Worm (Caenorhabditis elegans) whole organism, mixed stage, embryonic: ENCODE results near the gene C33G3.4.

Experiments
- M03D4.4 ChIP-seq: sonication (generic microtip); optimal IDR thresholded peaks from 2 replicates; lab custom pipeline; 2017; ENCODE audit warnings: mild to moderate bottlenecking, missing genetic modification characterization, missing compliant biosample characterization
- bed-3 ChIP-seq: fragments of 200-800 bp; sonication (Bioruptor generic); optimal IDR thresholded peaks from 3 replicates; lab custom pipeline; 2018; ENCODE audit warnings: mild to moderate bottlenecking, missing genetic modification characterization, moderate library complexity, missing compliant biosample characterization
- blmp-1 ChIP-seq: fragments of 150-350 bp; optimal IDR thresholded peaks from 2 replicates; lab custom pipeline; 2014; ENCODE audit warnings: missing biosample characterization, missing genetic modification characterization
- ceh-39 ChIP-seq: fragments of 150-350 bp; optimal IDR thresholded peaks from 2 replicates; lab custom pipeline; 2014; ENCODE audit warnings: missing biosample characterization, missing genetic modification characterization
- ceh-43 ChIP-seq: fragments of 200-800 bp; sonication (Bioruptor generic); optimal IDR thresholded peaks from 2 replicates; lab custom pipeline; 2018; ENCODE audit warnings: mild to moderate bottlenecking, missing genetic modification characterization, moderate library complexity, missing compliant biosample characterization
- ces-1 ChIP-seq: fragments of 150-350 bp; optimal IDR thresholded peaks from 2 replicates; lab custom pipeline; 2014; ENCODE audit warnings: missing biosample characterization, missing genetic modification reagents, missing genetic modification characterization
- cnd-1 ChIP-seq: fragments of 200-800 bp; sonication (Bioruptor generic); optimal IDR thresholded peaks from 2 replicates; lab custom pipeline; 2018; ENCODE audit warnings: mild to moderate bottlenecking, missing genetic modification characterization, missing compliant biosample characterization
- drap-1 ChIP-seq: fragments of 200-800 bp; sonication (Bioruptor generic); optimal IDR thresholded peaks from 3 replicates; lab custom pipeline; 2018; ENCODE audit warnings: mild to moderate bottlenecking, missing genetic modification characterization, missing compliant biosample characterization
- elt-3 ChIP-seq: fragments of 150-350 bp; optimal IDR thresholded peaks from 2 replicates; lab custom pipeline; 2014; ENCODE audit warnings: missing biosample characterization, missing genetic modification characterization
- flh-1 ChIP-seq: fragments of 200-800 bp; sonication (Bioruptor generic); optimal IDR thresholded peaks from 2 replicates; lab custom pipeline; 2018; ENCODE audit warnings: mild to moderate bottlenecking, missing genetic modification characterization, moderate library complexity, missing compliant biosample characterization
- ham-2 ChIP-seq: fragments of 200-800 bp; sonication (Bioruptor generic); optimal IDR thresholded peaks from 2 replicates; lab custom pipeline; 2018; ENCODE audit warnings: mild to moderate bottlenecking, missing genetic modification characterization, missing compliant biosample characterization
- hlh-1 ChIP-seq: fragments of 150-350 bp; optimal IDR thresholded peaks from 2 replicates; lab custom pipeline; 2014; ENCODE audit warnings: missing biosample characterization, missing genetic modification reagents, missing genetic modification characterization
- lin-32 ChIP-seq: fragments of 200-800 bp; sonication (Bioruptor generic); optimal IDR thresholded peaks from 2 replicates; lab custom pipeline; 2018; ENCODE audit warnings: mild to moderate bottlenecking, missing genetic modification characterization, missing compliant biosample characterization
- lsy-2 ChIP-seq: fragments of 150-350 bp; optimal IDR thresholded peaks from 2 replicates; lab custom pipeline; 2014; ENCODE audit warnings: missing biosample characterization, missing genetic modification characterization
- mab-5 ChIP-seq: fragments of 150-350 bp; optimal IDR thresholded peaks from 2 replicates; lab custom pipeline; 2014; ENCODE audit warnings: missing biosample characterization, missing genetic modification characterization
- mls-2 ChIP-seq: sonication (generic microtip); optimal IDR thresholded peaks from 2 replicates; lab custom pipeline; 2016; ENCODE audit warnings: mild to moderate bottlenecking, missing genetic modification characterization, moderate library complexity, missing compliant biosample characterization
- nhr-12 ChIP-seq: fragments of 150-350 bp; optimal IDR thresholded peaks from 2 replicates; lab custom pipeline; 2014; ENCODE audit warnings: missing biosample characterization, missing genetic modification characterization
- nhr-2 ChIP-seq: fragments of 150-350 bp; optimal IDR thresholded peaks from 2 replicates; lab custom pipeline; 2014; ENCODE audit warnings: missing biosample characterization, missing genetic modification characterization
- nhr-237 ChIP-seq: fragments of 150-350 bp; optimal IDR thresholded peaks from 2 replicates; lab custom pipeline; 2014; ENCODE audit warnings: missing biosample characterization, missing genetic modification characterization
- sem-2 ChIP-seq: fragments of 200-800 bp; sonication (Bioruptor generic); optimal IDR thresholded peaks from 2 replicates; lab custom pipeline; 2018; ENCODE audit warnings: mild to moderate bottlenecking, missing genetic modification characterization, missing compliant biosample characterization
- sptf-1 ChIP-seq: sonication (generic microtip); optimal IDR thresholded peaks from 2 replicates; lab custom pipeline; 2017; ENCODE audit warnings: mild to moderate bottlenecking, missing genetic modification characterization, moderate library complexity, missing compliant biosample characterization
- unc-120 ChIP-seq: sonication (generic microtip); optimal IDR thresholded peaks from 2 replicates; lab custom pipeline; 2017; ENCODE audit warnings: missing genetic modification characterization, missing compliant biosample characterization; ENCODE audit not compliant: poor library complexity, severe bottlenecking
- unc-39 ChIP-seq: fragments of 150-350 bp; optimal IDR thresholded peaks from 2 replicates; lab custom pipeline; 2014; ENCODE audit warnings: missing biosample characterization, missing genetic modification characterization
- unc-62 ChIP-seq: fragments of 150-350 bp; optimal IDR thresholded peaks from 2 replicates; lab custom pipeline; 2014; ENCODE audit warnings: missing biosample characterization, missing genetic modification reagents, missing genetic modification characterization
- zip-8 ChIP-seq: fragments of 150-350 bp; optimal IDR thresholded peaks from 2 replicates; lab custom pipeline; 2014; ENCODE audit warnings: missing biosample characterization, missing genetic modification characterization
- ztf-11 ChIP-seq: fragments of 150-350 bp; optimal IDR thresholded peaks from 2 replicates; lab custom pipeline; 2014; ENCODE audit warnings: missing biosample characterization, missing genetic modification characterization

The C33G3.4 gene

DNA sequence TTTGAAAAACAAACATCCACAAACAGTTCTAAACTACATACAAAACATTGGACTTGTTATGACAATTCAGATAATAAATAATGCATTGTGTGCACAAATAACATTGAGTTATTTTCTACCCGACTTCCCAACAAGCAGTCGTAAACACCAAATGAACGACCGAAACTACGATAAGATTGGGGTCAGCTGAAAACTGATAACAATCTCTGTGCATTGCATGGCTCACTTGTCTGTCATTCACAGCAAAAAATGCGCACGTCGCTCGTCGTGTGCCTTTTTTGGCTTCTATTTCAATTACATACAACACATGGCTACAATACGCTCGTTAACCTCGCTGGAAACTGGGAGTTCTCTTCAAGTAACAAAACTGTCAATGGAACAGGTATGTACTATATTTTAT is at the start of gene C33G3.4:
Gene C33G3.4 (plus strand): TSS at position 213 of the 400 bp plus-strand sequence.
- TF ChIP-seq ham-2: no peak
- TF ChIP-seq mab-5 (tag; lab: Kevin White, UChicago): no peak
- no peak for TF ChIP-seq ceh-43 (GFP tag; lab: Kevin White, UChicago)
- TF ChIP-seq flh-1 (GFP tag; lab: Kevin White, UChicago): no peak
- TF ChIP-seq mls-2 (tag; lab: Kevin White, UChicago): no peak
- no peak for TF ChIP-seq lsy-2
- TF ChIP-seq nhr-2 (tag; lab: Kevin White, UChicago): no peak
- no peak for TF ChIP-seq ztf-11 (tag; lab: Kevin White, UChicago)
- TF ChIP-seq hlh-1: no peak
- no peak for TF ChIP-seq sptf-1

DNA sequence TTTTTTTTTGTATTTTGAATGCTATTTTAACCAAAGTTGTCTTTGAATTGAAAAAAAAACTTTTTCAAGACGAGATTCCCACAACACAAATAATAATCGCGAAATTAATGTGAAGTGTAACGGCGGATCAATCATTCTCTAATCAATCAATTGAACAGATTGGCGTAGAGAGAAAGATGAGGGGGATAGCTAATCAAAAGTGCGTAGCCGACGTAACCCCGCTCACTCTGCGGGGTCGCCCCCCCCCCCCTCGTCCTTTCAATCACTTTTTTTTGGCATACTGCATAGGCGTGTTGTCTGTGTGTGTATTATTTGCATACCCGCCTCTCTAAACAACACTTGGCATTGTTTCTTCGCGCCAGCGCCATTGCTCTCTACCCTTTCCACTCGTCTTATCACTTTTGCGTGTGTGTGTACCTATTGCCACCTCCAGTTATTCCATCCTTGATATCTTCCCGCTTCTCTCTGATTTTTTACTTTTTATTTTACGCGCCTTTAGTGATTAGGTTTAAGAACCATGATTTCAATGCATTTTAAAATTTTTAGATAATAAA is 46.5 kb upstream of the C33G3.4 start:
- TF ChIP-seq bed-3 (GFP tag; lab: Kevin White, UChicago): no peak
- peak; percentile 35 for TF ChIP-seq unc-62
- TF ChIP-seq lin-32: no peak
- peak; percentile 16 for TF ChIP-seq unc-120 (tag; lab: Kevin White, UChicago)
- peak; percentile 29 for TF ChIP-seq ham-2
- peak; percentile 15 for TF ChIP-seq M03D4.4 (tag; lab: Kevin White, UChicago)

DNA sequence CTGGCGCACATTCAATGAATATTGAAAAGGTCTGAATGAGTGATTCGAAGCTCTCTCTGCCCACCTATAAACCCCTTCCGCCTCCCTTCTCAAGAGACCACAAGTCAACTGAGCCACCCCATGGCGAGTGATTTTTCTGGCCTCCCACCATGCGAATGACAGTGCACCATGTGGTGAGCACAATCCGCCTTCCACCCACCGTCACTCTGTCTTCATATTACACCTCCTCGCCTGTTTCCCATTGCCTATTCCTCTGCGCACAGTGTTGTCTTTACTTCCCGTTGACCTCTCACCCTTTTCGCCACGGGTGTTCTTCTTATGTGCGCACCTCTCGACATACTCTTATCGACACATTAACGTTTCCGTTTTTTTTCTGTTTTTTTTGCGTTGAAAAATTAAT is 44.1 kb upstream of the C33G3.4 start:
- peak; percentile 38 for TF ChIP-seq sptf-1
- peak; percentile 57 for TF ChIP-seq hlh-1
- peak; percentile 43 for TF ChIP-seq cnd-1 (tag; lab: Kevin White, UChicago)
- TF ChIP-seq nhr-2 (tag; lab: Kevin White, UChicago): peak; percentile 83
- no peak for TF ChIP-seq M03D4.4 (tag; lab: Kevin White, UChicago)

DNA sequence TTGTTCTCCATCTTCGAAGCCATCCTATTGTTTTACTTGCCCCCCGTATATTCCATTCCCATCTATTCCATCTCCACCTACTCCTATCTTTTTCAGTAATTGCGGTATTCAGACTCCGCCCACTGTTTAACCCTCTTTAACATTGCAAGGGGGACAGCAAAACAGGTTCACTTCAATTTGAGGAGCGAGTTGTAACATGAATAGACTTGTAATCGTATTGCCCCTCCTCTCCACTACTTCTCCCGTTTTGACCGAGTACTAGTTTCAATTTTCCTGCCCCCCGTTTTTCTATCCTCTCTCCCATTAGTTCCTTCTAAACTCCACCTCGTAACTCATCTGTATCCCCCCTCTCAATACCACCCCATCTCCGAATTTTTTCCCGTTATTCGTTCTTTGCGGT is 42.5 kb upstream of the C33G3.4 start:
- TF ChIP-seq ces-1 (GFP tag; lab: Kevin White, UChicago) (peak; percentile 77), blmp-1 (tag; lab: Kevin White, UChicago) (no peak)

ce11 chrX:14029392-14029791 is 41.6 kb upstream of the C33G3.4 start:
- no peak for TF ChIP-seq elt-3 (tag; lab: Kevin White, UChicago)
- TF ChIP-seq ces-1 (GFP tag; lab: Kevin White, UChicago): no peak
- TF ChIP-seq ceh-39: no peak
- no peak for TF ChIP-seq sem-2 (GFP tag; lab: Kevin White, UChicago)
- TF ChIP-seq, all 35 proteins: peak for 0

- TF ChIP-seq nhr-237 (tag; lab: Kevin White, UChicago) (no peak), ces-1 (GFP tag; lab: Kevin White, UChicago) (peak; percentile 82), cnd-1 (tag; lab: Kevin White, UChicago) (no peak)
Measured at ce11 chrX:14029872-14030271, 41.1 kb upstream of the C33G3.4 start.

- TF ChIP-seq blmp-1 (tag; lab: Kevin White, UChicago): no peak
- no peak for TF ChIP-seq nhr-237 (tag; lab: Kevin White, UChicago)
- TF ChIP-seq drap-1 (GFP tag; lab: Kevin White, UChicago): no peak
Measured at ce11 chrX:14030524-14030923, 40.4 kb upstream of the C33G3.4 start.

DNA sequence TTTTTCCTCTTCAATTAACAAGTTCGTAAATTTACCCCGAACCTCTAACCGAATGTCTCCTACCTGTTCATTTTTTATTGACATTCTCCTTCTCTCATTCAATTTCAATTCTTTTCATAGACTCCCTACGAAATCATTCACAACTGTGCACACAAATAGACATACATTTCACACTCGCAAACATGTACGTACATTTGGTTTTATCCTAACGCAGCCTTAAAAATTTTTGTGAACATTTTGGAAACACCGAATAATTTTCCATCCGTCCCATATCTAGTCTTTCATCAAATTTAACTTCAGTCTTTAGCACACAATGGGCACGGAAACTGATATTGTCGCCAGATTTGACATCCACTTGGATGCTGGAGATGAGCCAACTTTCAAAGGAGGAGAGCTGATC is 37.5 kb upstream of the C33G3.4 start, which contains the start of gene arrd-25:
Gene arrd-25 (plus strand): TSS at position 301 of the 400 bp plus-strand sequence.
- TF ChIP-seq mab-5 (tag; lab: Kevin White, UChicago) (no peak), sem-2 (GFP tag; lab: Kevin White, UChicago) (no peak), unc-62 (no peak), ceh-43 (GFP tag; lab: Kevin White, UChicago) (no peak), nhr-12 (tag; lab: Kevin White, UChicago) (no peak), zip-8 (tag; lab: Kevin White, UChicago) (no peak), unc-39 (no peak), mls-2 (tag; lab: Kevin White, UChicago) (no peak)
